Fruit fly (Drosophila melanogaster) whole organism: Measurements from ENCODE around the gene Eig71Eb.

Experiments used
- Dll ChIP-seq: fragments of >200 bp; optimal IDR thresholded peaks from 2 replicates; lab custom pipeline; 2017
- EcR ChIP-seq, 2 experiments: fragments of >200 bp; optimal IDR thresholded peaks; 2 replicates each; lab custom pipeline; 2017; ENCODE audit warnings: missing biosample characterization in 2 of 2, missing genetic modification characterization in 2 of 2, missing genetic modification reagents in 2 of 2
- usp ChIP-seq: fragments of >200 bp; optimal IDR thresholded peaks from 2 replicates; lab custom pipeline; 2017; ENCODE audit warnings: missing biosample characterization, missing genetic modification characterization, mixed read lengths

- no peak for TF ChIP-seq Dll (lab: Kevin White, UChicago)
- no peak for TF ChIP-seq usp (GFP tag; lab: Kevin White, UChicago)
- no peak for TF ChIP-seq EcR (GFP tag; optimal IDR thresholded peaks at IDR 0.05; lab: Kevin White, UChicago)
Observed at dm6 chr3L:15660915-15661314, 11.2 kb downstream of the Eig71Eb start, which contains the start of the genes Eig71Ej and Eig71Ek.
